Worm (Caenorhabditis elegans) whole organism, L2 larva: ENCODE results near the gene C30G7.5.

Source experiments
- Y55F3AM.14 ChIP-seq: fragments of 200-800 bp; sonication (Bioruptor generic); optimal IDR thresholded peaks from 2 replicates; lab custom pipeline; 2018; ENCODE audit warnings: mild to moderate bottlenecking, missing genetic modification characterization, missing compliant biosample characterization
- ceh-82 ChIP-seq: fragments of 150-350 bp; optimal IDR thresholded peaks from 2 replicates; lab custom pipeline; 2014; ENCODE audit warnings: missing biosample characterization, missing genetic modification characterization
- mab-5 ChIP-seq: fragments of 150-350 bp; optimal IDR thresholded peaks from 2 replicates; lab custom pipeline; 2014; ENCODE audit warnings: missing biosample characterization, missing genetic modification characterization
- mdl-1 ChIP-seq, 2 experiments: fragments of 150-350 bp in 1 of 2; sonication (generic microtip) in 1 of 2; optimal IDR thresholded peaks; 2 replicates each; lab custom pipeline; 2017; ENCODE audit warnings: missing biosample characterization in 2 of 2, missing genetic modification characterization in 2 of 2
- nhr-12 ChIP-seq: fragments of 150-350 bp; optimal IDR thresholded peaks from 2 replicates; lab custom pipeline; 2014; ENCODE audit warnings: missing biosample characterization, missing genetic modification characterization
- nhr-6 ChIP-seq: fragments of 150-350 bp; optimal IDR thresholded peaks from 2 replicates; lab custom pipeline; 2014; ENCODE audit warnings: missing biosample characterization, missing genetic modification characterization

DNA sequence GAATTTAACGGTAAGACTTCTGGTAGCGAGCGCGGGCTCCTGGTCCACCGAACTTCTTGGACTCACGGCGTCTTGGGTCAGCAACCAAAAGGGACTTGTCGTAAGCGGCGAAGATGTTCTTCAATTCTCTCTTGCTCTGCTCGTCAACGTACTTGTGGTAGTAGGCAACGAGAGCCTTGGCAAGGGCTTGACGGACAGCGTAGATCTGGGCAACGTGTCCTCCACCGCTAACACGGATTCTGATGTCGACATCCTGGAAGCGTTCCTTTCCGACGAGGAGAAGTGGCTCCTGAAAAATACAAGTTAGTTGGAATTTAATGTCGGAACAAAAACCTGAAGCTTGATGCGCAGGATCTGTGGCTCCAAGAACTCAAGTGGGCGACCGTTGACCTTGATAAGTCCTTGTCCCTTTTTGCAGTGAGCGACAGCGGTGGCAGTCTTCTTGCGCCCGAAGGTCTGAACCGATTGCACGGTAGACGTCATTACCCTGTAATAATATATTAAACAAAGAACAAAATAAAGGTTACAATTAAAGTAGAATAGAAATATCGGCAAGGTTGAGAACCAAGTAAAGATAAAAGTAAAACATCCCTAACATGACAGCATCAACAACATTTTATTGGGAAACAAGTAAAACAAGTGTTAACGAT is 45.6 kb upstream of the C30G7.5 start, which contains the start of gene rps-16:
- TF ChIP-seq mab-5 (tag; lab: Kevin White, UChicago) (no peak), ceh-82 (no peak), nhr-6 (tag; lab: Kevin White, UChicago) (no peak), mdl-1 (tag; optimal IDR thresholded peaks at IDR 0.05; lab: Kevin White, UChicago) (no peak), Y55F3AM.14 (GFP tag; lab: Kevin White, UChicago) (no peak), nhr-12 (tag; lab: Kevin White, UChicago) (no peak)
